Fruit fly (Drosophila melanogaster) whole organism, wandering third instar larva: ENCODE results near the gene CG17470.
A peak's percentile ranks its signal among the peaks of the same experiment; 100 is the strongest.

Source experiments
- Hr83 ChIP-seq: fragments of 200-300 bp; sonication (Bioruptor generic); optimal IDR thresholded peaks from 2 replicates; lab custom pipeline; 2016; ENCODE audit warnings: missing biosample characterization, mild to moderate bottlenecking, missing genetic modification characterization, moderate library complexity; ENCODE audit not compliant: poor library complexity, severe bottlenecking
- h ChIP-seq: fragments of 200-800 bp; sonication (Bioruptor generic); optimal IDR thresholded peaks from 3 replicates; lab custom pipeline; 2016; ENCODE audit warnings: missing biosample characterization, mild to moderate bottlenecking, missing genetic modification characterization
- usp ChIP-seq: fragments of >200 bp; optimal IDR thresholded peaks from 2 replicates; lab custom pipeline; 2017; ENCODE audit warnings: missing biosample characterization, missing genetic modification characterization

- no peak for TF ChIP-seq usp (GFP tag; lab: Kevin White, UChicago)
- TF ChIP-seq Hr83 = peak; percentile 56
- peak; percentile 91 for TF ChIP-seq h
Observed at dm6 chr2L:20645394-20645869, 2.4 kb upstream of the CG17470 start, which contains the start of the genes phr6-4 and CG2608.
